Worm (Caenorhabditis elegans): ENCODE measurements around the gene H14E04.3.

- peak; percentile 75 to 86 for TF ChIP-seq lsy-2 (tag; optimal IDR thresholded peaks at IDR 0.05)
- TF ChIP-seq nhr-237 (tag; optimal IDR thresholded peaks at IDR 0.05): no peak
- TF ChIP-seq ceh-16 (tag; optimal IDR thresholded peaks at IDR 0.05): no peak
- TF ChIP-seq alr-1 (tag; optimal IDR thresholded peaks at IDR 0.05): no peak
- TF ChIP-seq ztf-11 (tag; optimal IDR thresholded peaks at IDR 0.05): no peak
Measured at ce11 chrIII:2418159-2418658, 31.8 kb upstream of the H14E04.3 start, which contains the start of the genes W04B5.5 and W04B5.3.

Data from whole organism, L2 larva.